Fruit fly (Drosophila melanogaster) S2 (cell line): ENCODE measurements around the gene Stt3B.

ENCODE experiments used
- CG8478 ChIP-seq: fragments of >200 bp; optimal IDR thresholded peaks from 2 replicates; lab custom pipeline; 2018
- CTCF ChIP-seq, 2 experiments: fragments of >200 bp; optimal IDR thresholded peaks; 2 replicates each; lab custom pipeline; 2018

The Stt3B gene

dm6 chr3R:25069569-25069968 is at the start of gene Stt3B, which contains the start of gene CG11839:
Gene Stt3B (minus strand): TSS chr3R:25069637.
Gene CG11839 (plus strand): TSS chr3R:25069927.
- TF ChIP-seq CG8478 (lab: Kevin White, UChicago): no peak
- TF ChIP-seq CTCF (optimal IDR thresholded peaks at IDR 0.05; lab: Kevin White, UChicago): no peak

- TF ChIP-seq CG8478 (lab: Kevin White, UChicago): no peak
- TF ChIP-seq CTCF (optimal IDR thresholded peaks at IDR 0.05; lab: Kevin White, UChicago): peak; percentile 38 to 68
Measured at dm6 chr3R:25112466-25112939, 43.1 kb upstream of the Stt3B start, which contains the start of gene Nepl16. Gene Nepl16 (minus strand): TSS chr3R:25112516.

- no peak for TF ChIP-seq CTCF (optimal IDR thresholded peaks at IDR 0.05; lab: Kevin White, UChicago)
Measured at dm6 chr3R:25108932-25109331, 39.5 kb upstream of the Stt3B start, which contains the start of gene CG34027. Gene CG34027 (minus strand): TSS chr3R:25109032.

DNA sequence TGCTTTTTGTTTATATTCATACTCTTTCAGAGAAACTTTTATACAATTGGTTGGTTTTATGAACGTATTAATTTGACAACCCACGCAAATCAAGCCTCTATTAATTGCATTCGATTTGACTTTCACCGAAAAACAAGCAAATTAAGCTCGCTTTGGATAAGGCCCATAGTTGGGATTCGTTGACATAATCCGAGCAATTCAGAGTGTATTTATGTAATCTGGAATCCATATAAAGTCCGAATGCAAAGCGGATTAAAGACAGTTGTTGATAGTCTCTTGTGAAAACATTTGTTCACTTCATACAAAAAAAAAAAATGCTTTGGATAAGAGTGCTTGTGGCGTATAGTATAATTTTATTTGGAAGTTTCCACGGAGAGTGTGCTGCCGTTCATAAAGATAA is 32.8 kb upstream of the Stt3B start, which contains the start of gene CG45095:
Gene CG45095 (plus strand): TSS at position 301 of the 400 bp plus-strand sequence.
- TF ChIP-seq CG8478 (lab: Kevin White, UChicago) (no peak), CTCF (optimal IDR thresholded peaks at IDR 0.05; lab: Kevin White, UChicago) (no peak)

DNA sequence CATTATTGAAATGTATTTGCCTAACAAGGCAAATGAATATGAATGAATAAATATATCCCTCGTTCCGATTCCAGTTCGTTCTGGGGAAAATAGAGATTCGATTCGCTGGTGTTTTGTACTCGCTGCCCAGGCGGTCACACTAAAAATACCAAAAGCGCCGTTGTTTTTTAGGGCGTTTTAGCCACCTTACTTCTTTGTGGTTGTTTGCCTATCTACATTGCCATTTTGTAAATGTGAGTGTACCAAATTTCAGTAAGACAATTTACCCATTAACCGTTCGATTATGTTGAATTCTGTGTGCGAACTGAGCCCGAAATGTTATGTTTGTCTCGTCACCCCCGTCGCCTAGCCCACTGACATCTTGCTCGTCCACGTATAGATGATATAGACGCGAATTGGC is 28.0 kb upstream of the Stt3B start, which contains the start of the genes CG33095 and CG33096:
Gene CG33095 (plus strand): TSS at position 187 of the 400 bp plus-strand sequence.
Gene CG33096 (plus strand): TSS at position 187 of the 400 bp plus-strand sequence.
- TF ChIP-seq CTCF (optimal IDR thresholded peaks at IDR 0.05; lab: Kevin White, UChicago) (no peak), CG8478 (lab: Kevin White, UChicago) (no peak)

DNA sequence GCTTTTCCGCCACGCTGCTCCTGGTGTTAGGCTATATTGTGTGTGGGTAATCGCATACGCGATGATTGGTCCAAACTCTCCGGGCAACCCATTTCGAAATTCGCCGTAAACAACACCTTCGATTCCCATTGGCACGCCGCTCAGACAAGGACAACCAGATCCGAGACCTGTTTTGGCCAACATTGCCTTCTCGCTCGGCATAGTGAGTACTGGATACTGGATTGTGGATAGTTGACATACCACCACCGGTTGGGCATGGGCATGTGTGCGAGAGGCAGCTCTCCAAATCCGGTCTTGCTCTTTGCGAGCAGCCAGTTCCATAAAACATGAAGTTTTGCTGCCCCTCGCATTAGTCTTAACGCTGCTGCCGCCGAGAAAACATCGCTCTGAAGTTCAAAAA is 25.2 kb upstream of the Stt3B start, which contains the start of gene fd96Cb:
Gene fd96Cb (plus strand): TSS at position 374 of the 400 bp plus-strand sequence.
- TF ChIP-seq CG8478 (lab: Kevin White, UChicago) (no peak), CTCF (optimal IDR thresholded peaks at IDR 0.05; lab: Kevin White, UChicago) (no peak)

dm6 chr3R:25082348-25082747 is 12.9 kb upstream of the Stt3B start, which contains the start of gene fd96Ca:
Gene fd96Ca (plus strand): TSS chr3R:25082684.
- no peak for TF ChIP-seq CTCF (optimal IDR thresholded peaks at IDR 0.05; lab: Kevin White, UChicago)
- no peak for TF ChIP-seq CG8478 (lab: Kevin White, UChicago)

DNA sequence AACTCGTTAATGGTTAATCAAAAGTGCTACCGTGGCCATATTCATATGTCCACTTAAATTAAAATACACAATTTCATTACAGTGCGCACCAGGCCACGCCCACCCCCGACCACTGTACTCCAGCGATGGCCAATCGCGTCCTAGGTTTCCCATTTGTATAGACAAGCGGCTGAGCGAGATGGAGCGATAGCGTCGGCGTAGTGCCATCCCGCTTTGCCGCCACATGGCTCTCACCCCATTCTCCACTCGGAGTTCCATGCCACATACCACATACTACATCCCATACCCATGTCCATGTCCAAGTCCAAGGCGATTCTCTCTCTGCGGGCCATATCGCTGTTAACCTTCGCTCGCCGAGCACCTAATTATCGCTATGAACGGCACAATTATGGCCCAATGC is 11.0 kb upstream of the Stt3B start:
- TF ChIP-seq CG8478 (lab: Kevin White, UChicago) (no peak), CTCF (optimal IDR thresholded peaks at IDR 0.05; lab: Kevin White, UChicago) (peak in 1 of 2 experiments; percentile 30)

- no peak for TF ChIP-seq CTCF (optimal IDR thresholded peaks at IDR 0.05; lab: Kevin White, UChicago)
Measured at dm6 chr3R:25078665-25079064, 9.2 kb upstream of the Stt3B start.

dm6 chr3R:25077280-25077820 is 7.9 kb upstream of the Stt3B start:
- TF ChIP-seq CTCF (optimal IDR thresholded peaks at IDR 0.05; lab: Kevin White, UChicago): no peak
- TF ChIP-seq CG8478 (lab: Kevin White, UChicago): no peak

dm6 chr3R:25074558-25074964 is 5.1 kb upstream of the Stt3B start, which contains the start of the genes shams and CG11920:
Gene shams (minus strand): TSS chr3R:25074607.
Gene CG11920 (plus strand): TSS chr3R:25074877.
- TF ChIP-seq CTCF (optimal IDR thresholded peaks at IDR 0.05; lab: Kevin White, UChicago): no peak
- no peak for TF ChIP-seq CG8478 (lab: Kevin White, UChicago)

dm6 chr3R:25070871-25071270 is 1.4 kb upstream of the Stt3B start, which contains the start of gene CG11836:
Gene CG11836 (plus strand): TSS chr3R:25071126.
- TF ChIP-seq CG8478 (lab: Kevin White, UChicago) (no peak), CTCF (optimal IDR thresholded peaks at IDR 0.05; lab: Kevin White, UChicago) (no peak)

DNA sequence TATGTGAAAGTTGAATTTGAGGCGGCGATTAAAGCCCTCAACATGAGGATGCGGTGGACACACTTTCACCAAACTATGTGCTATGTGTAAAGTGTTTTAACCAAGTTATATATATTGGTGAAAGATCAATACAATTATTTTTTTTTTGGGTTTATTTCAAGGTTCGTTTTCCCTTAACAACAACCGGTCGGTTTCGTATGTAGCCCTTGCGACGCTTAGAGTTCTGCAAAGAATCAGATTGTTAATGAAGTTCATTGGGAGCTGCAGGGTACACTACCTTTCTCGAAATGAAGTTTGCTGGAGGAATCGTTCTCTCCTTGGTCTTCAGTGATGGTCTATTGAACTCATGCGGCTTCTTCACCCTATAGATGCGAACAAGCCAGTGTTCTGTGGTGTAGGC is 2.6 kb downstream of the Stt3B start:
- TF ChIP-seq CG8478 (lab: Kevin White, UChicago) (no peak), CTCF (optimal IDR thresholded peaks at IDR 0.05; lab: Kevin White, UChicago) (no peak)

DNA sequence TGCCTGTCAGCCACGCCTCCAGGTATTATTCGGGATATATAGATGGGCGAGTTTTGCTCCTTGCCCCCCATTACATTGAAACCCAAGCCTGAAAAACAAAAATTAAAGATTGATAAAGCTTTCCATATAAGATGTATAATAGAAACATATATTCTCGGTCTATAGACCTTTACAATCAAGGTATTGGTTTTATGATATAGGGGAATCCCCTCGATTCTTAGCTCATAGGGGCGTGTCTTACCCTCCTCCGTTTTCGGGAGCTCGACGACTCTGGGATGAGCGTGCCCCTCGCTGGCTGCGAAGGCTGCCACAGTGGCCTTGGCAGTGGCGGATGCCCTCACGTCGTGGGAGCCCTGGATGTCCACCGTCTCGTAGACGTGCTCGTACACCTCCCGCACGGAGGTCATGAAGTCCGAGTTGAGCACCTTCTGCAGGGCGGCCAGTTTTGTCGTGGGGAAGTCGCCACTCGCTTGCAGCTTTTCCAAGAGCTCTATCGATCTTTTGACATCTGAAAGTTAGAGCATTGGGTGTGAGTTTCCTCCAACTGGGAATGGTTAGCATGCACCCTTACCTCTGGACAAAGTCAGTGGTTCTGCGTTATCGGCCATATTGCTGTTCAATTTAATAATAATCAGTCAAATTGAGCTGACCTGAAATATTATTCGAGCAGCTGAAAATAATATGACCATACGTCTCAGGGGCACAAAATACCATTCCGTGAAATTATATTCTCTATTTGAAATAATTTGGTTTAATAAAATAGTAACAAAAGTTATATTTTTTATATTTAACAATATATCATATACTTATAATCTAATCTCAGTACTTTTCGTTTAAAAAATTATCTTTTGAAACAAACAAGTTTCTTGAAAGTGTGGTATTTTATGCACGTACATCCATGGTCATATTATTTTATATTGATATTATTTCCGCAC is 4.3 kb downstream of the Stt3B start, which contains the start of the genes veli and PQBP1:
Gene veli (minus strand): TSS at position 685 of the 935 bp plus-strand sequence.
Gene PQBP1 (plus strand): TSS at position 885 of the 935 bp plus-strand sequence.
- no peak for TF ChIP-seq CG8478 (lab: Kevin White, UChicago)
- no peak for TF ChIP-seq CTCF (optimal IDR thresholded peaks at IDR 0.05; lab: Kevin White, UChicago)
